Fruit fly (Drosophila melanogaster) whole organism, embryonic: ENCODE measurements around the gene Cp16.

Experiments
- Bdp1 ChIP-seq: fragments of 200-800 bp; sonication (Bioruptor generic); optimal IDR thresholded peaks from 3 replicates; lab custom pipeline; 2016; ENCODE audit warnings: missing biosample characterization, missing genetic modification characterization
- Bgb ChIP-seq: fragments of 200-800 bp; sonication (Bioruptor generic); IDR thresholded peaks from 2 replicates; pipeline ENCODE4 v1.3.6; 2022; ENCODE audit warnings: missing biosample characterization, missing genetic modification characterization; ENCODE audit not compliant: partially characterized antibody
- BtbVII ChIP-seq: fragments of 200-800 bp; sonication (Bioruptor generic); optimal IDR thresholded peaks from 3 replicates; lab custom pipeline; 2017; ENCODE audit warnings: missing biosample characterization, mild to moderate bottlenecking, missing genetic modification characterization
- Bteb2 ChIP-seq: fragments of 200-800 bp; sonication (Bioruptor generic); optimal IDR thresholded peaks from 2 replicates; lab custom pipeline; 2016; ENCODE audit warnings: missing biosample characterization, missing genetic modification characterization
- CG1024 ChIP-seq: fragments of 200-800 bp; sonication (Bioruptor generic); IDR thresholded peaks from 2 replicates; pipeline ENCODE4 v1.3.6; 2022; ENCODE audit warnings: missing biosample characterization, missing genetic modification characterization
- CG10462 ChIP-seq: fragments of 200-800 bp; sonication (Bioruptor generic); optimal IDR thresholded peaks from 2 replicates; lab custom pipeline; 2016; ENCODE audit warnings: missing biosample characterization, missing genetic modification characterization
- CG11093 ChIP-seq: fragments of 200-800 bp; sonication (Bioruptor generic); IDR thresholded peaks from 3 replicates; pipeline ENCODE4 v1.3.6; 2022; ENCODE audit warnings: missing biosample characterization, missing genetic modification characterization
- CG12391 ChIP-seq: fragments of 200-800 bp; sonication (Bioruptor generic); optimal IDR thresholded peaks from 3 replicates; lab custom pipeline; 2018; ENCODE audit warnings: missing biosample characterization, mild to moderate bottlenecking, missing genetic modification characterization, moderate library complexity
- CG14014 ChIP-seq: fragments of 200-800 bp; sonication (Bioruptor generic); IDR thresholded peaks from 2 replicates; pipeline ENCODE4 v1.3.6; 2022; ENCODE audit warnings: missing biosample characterization, missing genetic modification characterization
- CG15073 ChIP-seq: fragments of 200-800 bp; sonication (Bioruptor generic); optimal IDR thresholded peaks from 2 replicates; lab custom pipeline; 2016; ENCODE audit warnings: missing biosample characterization, missing genetic modification characterization
- CG15514 ChIP-seq: fragments of 200-800 bp; sonication (Bioruptor generic); optimal IDR thresholded peaks from 3 replicates; lab custom pipeline; 2017; ENCODE audit warnings: missing biosample characterization, missing genetic modification characterization, mild to moderate bottlenecking, moderate library complexity, missing genetic modification reagents
- CG17361 ChIP-seq: fragments of 200-800 bp; sonication (Bioruptor generic); IDR thresholded peaks from 3 replicates; pipeline ENCODE4 v1.3.6; 2022; ENCODE audit warnings: missing biosample characterization, missing genetic modification characterization
- CG17612 ChIP-seq: fragments of 200-800 bp; sonication (Bioruptor generic); IDR thresholded peaks from 2 replicates; pipeline ENCODE4 v1.3.6; 2022; ENCODE audit warnings: missing biosample characterization, missing genetic modification characterization
- CG1792 ChIP-seq: fragments of 200-800 bp; sonication (Bioruptor generic); optimal IDR thresholded peaks from 2 replicates; lab custom pipeline; 2016; ENCODE audit warnings: missing biosample characterization, missing genetic modification characterization
- CG32532 ChIP-seq: fragments of 200-800 bp; sonication (Bioruptor generic); IDR thresholded peaks from 2 replicates; pipeline ENCODE4 v1.3.6; 2022; ENCODE audit warnings: missing biosample characterization, missing genetic modification characterization
- CG34376 ChIP-seq: fragments of 200-800 bp; sonication (Bioruptor generic); optimal IDR thresholded peaks from 2 replicates; lab custom pipeline; 2018; ENCODE audit warnings: missing biosample characterization, mild to moderate bottlenecking, missing genetic modification characterization
- CG3995 ChIP-seq: fragments of 200-800 bp; sonication (Bioruptor generic); optimal IDR thresholded peaks from 3 replicates; lab custom pipeline; 2016; ENCODE audit warnings: missing biosample characterization, missing genetic modification characterization
- CG4707 ChIP-seq: fragments of 200-800 bp; sonication (Bioruptor generic); optimal IDR thresholded peaks from 2 replicates; lab custom pipeline; 2018; ENCODE audit warnings: missing biosample characterization, mild to moderate bottlenecking, missing genetic modification characterization, moderate library complexity
- CG6254 ChIP-seq: fragments of 200-800 bp; sonication (Bioruptor generic); optimal IDR thresholded peaks from 3 replicates; lab custom pipeline; 2017; ENCODE audit warnings: mild to moderate bottlenecking, missing biosample characterization, missing genetic modification reagents, missing genetic modification characterization
- CG6813 ChIP-seq: fragments of 200-800 bp; sonication (Bioruptor generic); optimal IDR thresholded peaks from 2 replicates; lab custom pipeline; 2017; ENCODE audit warnings: missing biosample characterization, missing genetic modification characterization, mild to moderate bottlenecking, moderate library complexity, missing genetic modification reagents
- CG7372 ChIP-seq: fragments of 200-800 bp; sonication (Bioruptor generic); IDR thresholded peaks from 2 replicates; pipeline ENCODE4 v1.3.6; 2022; ENCODE audit warnings: missing biosample characterization, missing genetic modification characterization
- CG7839 ChIP-seq: fragments of 200-800 bp; sonication (Bioruptor generic); optimal IDR thresholded peaks from 3 replicates; lab custom pipeline; 2018; ENCODE audit warnings: missing biosample characterization, mild to moderate bottlenecking, missing genetic modification characterization, moderate library complexity
- CG8388 ChIP-seq: fragments of 200-800 bp; sonication (Bioruptor generic); optimal IDR thresholded peaks from 2 replicates; lab custom pipeline; 2019; ENCODE audit warnings: missing biosample characterization, mild to moderate bottlenecking, missing genetic modification characterization, moderate library complexity
- Dll ChIP-seq: fragments of 200-800 bp; sonication (Bioruptor generic); IDR thresholded peaks from 4 replicates; pipeline ENCODE4 v1.3.6; 2022; ENCODE audit warnings: missing biosample characterization, missing genetic modification characterization; ENCODE audit not compliant: partially characterized antibody
- Drgx ChIP-seq: fragments of 200-800 bp; sonication (Bioruptor generic); IDR thresholded peaks from 2 replicates; pipeline ENCODE4 v1.3.6; 2022; ENCODE audit warnings: missing biosample characterization, missing genetic modification characterization
- E2f2 ChIP-seq: fragments of 200-800 bp; sonication (Bioruptor generic); IDR thresholded peaks from 2 replicates; pipeline ENCODE4 v1.3.6; 2022; ENCODE audit warnings: missing biosample characterization, missing genetic modification characterization
- Ets97D ChIP-seq: fragments of 200-800 bp; sonication (Bioruptor generic); optimal IDR thresholded peaks from 3 replicates; lab custom pipeline; 2016; ENCODE audit warnings: missing biosample characterization, missing genetic modification characterization
- Lpt ChIP-seq: fragments of >200 bp; optimal IDR thresholded peaks from 2 replicates; lab custom pipeline; 2018; ENCODE audit warnings: missing biosample characterization, missing genetic modification characterization
- Neu2 ChIP-seq: fragments of 200-800 bp; sonication (Bioruptor generic); optimal IDR thresholded peaks from 3 replicates; lab custom pipeline; 2016; ENCODE audit warnings: missing biosample characterization, missing genetic modification characterization, borderline replicate concordance
- NfI ChIP-seq: fragments of 200-800 bp; sonication (Bioruptor generic); optimal IDR thresholded peaks from 3 replicates; lab custom pipeline; 2018; ENCODE audit warnings: missing biosample characterization, mild to moderate bottlenecking, missing genetic modification characterization, moderate library complexity
- PHDP ChIP-seq: fragments of 200-800 bp; sonication (Bioruptor generic); optimal IDR thresholded peaks from 3 replicates; lab custom pipeline; 2018; ENCODE audit warnings: missing biosample characterization, mild to moderate bottlenecking, missing genetic modification characterization, moderate library complexity
- Poxn ChIP-seq: fragments of 200-800 bp; sonication (Bioruptor generic); IDR thresholded peaks from 2 replicates; pipeline ENCODE4 v1.3.6; 2022; ENCODE audit warnings: missing biosample characterization, missing genetic modification characterization
- Taf1 ChIP-seq: fragments of 200-800 bp; sonication (Bioruptor generic); IDR thresholded peaks from 2 replicates; pipeline ENCODE4 v1.3.6; 2022; ENCODE audit warnings: missing biosample characterization, missing genetic modification characterization
- aop ChIP-seq: fragments of 200-800 bp; sonication (Bioruptor generic); IDR thresholded peaks from 2 replicates; pipeline ENCODE4 v1.3.6; 2022; ENCODE audit warnings: missing biosample characterization, missing genetic modification characterization
- ase ChIP-seq: fragments of 200-800 bp; sonication (Bioruptor generic); IDR thresholded peaks from 3 replicates; pipeline ENCODE4 v1.3.6; 2022; ENCODE audit warnings: missing biosample characterization, missing genetic modification characterization
- cad ChIP-seq: fragments of >200 bp; optimal IDR thresholded peaks from 2 replicates; lab custom pipeline; 2017; ENCODE audit warnings: missing biosample characterization, missing genetic modification characterization
- chinmo ChIP-seq: fragments of 200-800 bp; sonication (Bioruptor generic); IDR thresholded peaks from 4 replicates; pipeline ENCODE4 v1.3.6; 2022; ENCODE audit warnings: missing biosample characterization, missing genetic modification characterization; ENCODE audit not compliant: partially characterized antibody
- cwo ChIP-seq: fragments of 200-800 bp; sonication (Bioruptor generic); optimal IDR thresholded peaks from 3 replicates; lab custom pipeline; 2017; ENCODE audit warnings: missing biosample characterization, missing genetic modification characterization, mild to moderate bottlenecking, moderate library complexity, missing genetic modification reagents
- ems ChIP-seq: fragments of 200-800 bp; sonication (Bioruptor generic); optimal IDR thresholded peaks from 3 replicates; lab custom pipeline; 2016; ENCODE audit warnings: missing biosample characterization, missing genetic modification characterization
- eve ChIP-seq, 2 experiments: fragments of >200 bp; optimal IDR thresholded peaks; 2 replicates each; lab custom pipeline; 2017; ENCODE audit warnings: missing biosample characterization in 2 of 2, missing genetic modification characterization in 2 of 2
- ewg ChIP-seq: fragments of 200-800 bp; sonication (Bioruptor generic); optimal IDR thresholded peaks from 3 replicates; lab custom pipeline; 2017; ENCODE audit warnings: mild to moderate bottlenecking, missing biosample characterization, missing genetic modification reagents, missing genetic modification characterization
- hb ChIP-seq: fragments of 200-800 bp; sonication (Bioruptor generic); IDR thresholded peaks from 3 replicates; pipeline ENCODE4 v1.3.6; 2022; ENCODE audit warnings: missing biosample characterization, missing genetic modification characterization; ENCODE audit not compliant: partially characterized antibody
- hth ChIP-seq: fragments of >200 bp; optimal IDR thresholded peaks from 2 replicates; lab custom pipeline; 2017; ENCODE audit warnings: inconsistent platforms
- jing ChIP-seq: fragments of 200-800 bp; sonication (Bioruptor generic); optimal IDR thresholded peaks from 2 replicates; lab custom pipeline; 2018; ENCODE audit warnings: missing biosample characterization, mild to moderate bottlenecking, missing genetic modification characterization
- lbe ChIP-seq: fragments of 200-800 bp; sonication (Bioruptor generic); optimal IDR thresholded peaks from 2 replicates; lab custom pipeline; 2016; ENCODE audit warnings: missing biosample characterization, mild to moderate bottlenecking, missing genetic modification characterization
- mam ChIP-seq: fragments of 200-800 bp; sonication (Bioruptor generic); optimal IDR thresholded peaks from 3 replicates; lab custom pipeline; 2016; ENCODE audit warnings: missing biosample characterization, missing genetic modification characterization
- phol ChIP-seq: fragments of 200-800 bp; sonication (Bioruptor generic); optimal IDR thresholded peaks from 3 replicates; lab custom pipeline; 2018; ENCODE audit warnings: missing biosample characterization, mild to moderate bottlenecking, missing genetic modification characterization, moderate library complexity
- ro ChIP-seq: fragments of 200-800 bp; sonication (Bioruptor generic); IDR thresholded peaks from 2 replicates; pipeline ENCODE4 v1.3.6; 2022; ENCODE audit warnings: missing biosample characterization, missing genetic modification characterization
- twi ChIP-seq: fragments of 200-800 bp; optimal IDR thresholded peaks from 2 replicates; lab custom pipeline; 2019; ENCODE audit warnings: missing biosample characterization, mild to moderate bottlenecking, missing genetic modification characterization, moderate library complexity
- wek ChIP-seq: fragments of 200-800 bp; sonication (Bioruptor generic); optimal IDR thresholded peaks from 3 replicates; lab custom pipeline; 2018; ENCODE audit warnings: missing biosample characterization, mild to moderate bottlenecking, missing genetic modification characterization, moderate library complexity
- z ChIP-seq: fragments of 200-800 bp; sonication (Bioruptor generic); IDR thresholded peaks from 3 replicates; pipeline ENCODE4 v1.3.6; 2022; ENCODE audit warnings: missing biosample characterization, missing genetic modification characterization

The Cp16 gene

DNA sequence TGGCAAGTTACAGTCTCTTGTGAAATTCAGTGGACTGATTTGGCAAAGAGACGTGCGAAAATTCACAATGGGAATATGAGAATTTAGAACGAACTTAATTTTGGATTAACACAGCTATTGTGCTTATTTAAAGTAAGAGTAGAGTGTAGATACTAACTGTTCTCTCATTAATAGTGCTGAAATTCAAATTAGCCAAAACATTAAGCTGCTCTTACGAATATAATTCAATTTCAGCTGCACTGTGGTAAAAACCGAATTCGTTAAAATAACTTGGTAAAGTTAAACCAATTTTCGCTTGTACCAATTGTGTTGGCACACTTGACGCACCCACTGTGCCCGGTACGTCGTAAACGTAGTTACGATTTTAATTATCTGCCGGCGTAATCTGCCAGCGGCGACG is 36.1 kb downstream of the Cp16 start (continued):
- no peak for TF ChIP-seq E2f2 (GFP tag; lab: Robert Waterston, UW)
- TF ChIP-seq jing = no peak
- no peak for TF ChIP-seq z (GFP tag; lab: Robert Waterston, UW)
- TF ChIP-seq Dll = no peak
- TF ChIP-seq CG10462 (GFP tag; lab: Kevin White, UChicago) = no peak
- TF ChIP-seq CG32532 (GFP tag; lab: Robert Waterston, UW) = no peak; the same call in 1 of the 2 replicates
- TF ChIP-seq eve (GFP tag; optimal IDR thresholded peaks at IDR 0.05; lab: Kevin White, UChicago) = peak in 1 of 2 experiments; percentile 50
- peak; percentile 8 for TF ChIP-seq CG34376 (GFP tag; lab: Kevin White, UChicago)
- peak; percentile 58 for TF ChIP-seq cwo (GFP tag; lab: Kevin White, UChicago)
- TF ChIP-seq CG7839 = peak; percentile 72
- TF ChIP-seq wek (GFP tag; lab: Kevin White, UChicago) = no peak
- TF ChIP-seq Neu2 (GFP tag; lab: Kevin White, UChicago) = no peak
- no peak for TF ChIP-seq CG1024 (GFP tag; lab: Robert Waterston, UW)
- TF ChIP-seq hb (GFP tag; lab: Robert Waterston, UW) = no peak
- TF ChIP-seq CG17361 = peak; percentile 45; the same call in 2 of the 3 replicates
- TF ChIP-seq CG8388 = peak; percentile 74
- TF ChIP-seq ro (GFP tag; lab: Robert Waterston, UW) = no peak
- TF ChIP-seq hth = no peak
- peak; percentile 12 for TF ChIP-seq phol (tag; lab: Kevin White, UChicago)
- no peak for TF ChIP-seq Taf1 (GFP tag; lab: Robert Waterston, UW)
- no peak for TF ChIP-seq Bteb2 (GFP tag; lab: Kevin White, UChicago)
- TF ChIP-seq ewg (GFP tag; lab: Kevin White, UChicago) = no peak
- TF ChIP-seq CG3995 (GFP tag; lab: Kevin White, UChicago) = no peak
- TF ChIP-seq Drgx (GFP tag; lab: Robert Waterston, UW) = peak; percentile 66
- no peak for TF ChIP-seq CG4707 (GFP tag; lab: Kevin White, UChicago)
- peak; percentile 5 for TF ChIP-seq ems (GFP tag; lab: Kevin White, UChicago)
- TF ChIP-seq mam = peak; percentile 47
- no peak for TF ChIP-seq CG6813 (GFP tag; lab: Kevin White, UChicago)
- no peak for TF ChIP-seq CG17612 (GFP tag; lab: Robert Waterston, UW)
- TF ChIP-seq CG7372 (GFP tag; lab: Robert Waterston, UW) = 0 out of 2 replicates have a peak, but pooled peaks have one; percentile 10
- TF ChIP-seq CG6254 (GFP tag; lab: Kevin White, UChicago) = no peak
- TF ChIP-seq PHDP (tag; lab: Kevin White, UChicago) = peak; percentile 59
- peak; percentile 38 for TF ChIP-seq NfI (GFP tag; lab: Kevin White, UChicago)
- peak; percentile 43 for TF ChIP-seq BtbVII
- TF ChIP-seq chinmo = no peak
- TF ChIP-seq CG12391 = peak; percentile 25
- TF ChIP-seq twi (tag; lab: Kevin White, UChicago) = no peak
- no peak for TF ChIP-seq Lpt (GFP tag; lab: Kevin White, UChicago)
- TF ChIP-seq ase (GFP tag; lab: Robert Waterston, UW) = no peak
- TF ChIP-seq Bgb (GFP tag; lab: Robert Waterston, UW) = no peak
- TF ChIP-seq aop (GFP tag; lab: Robert Waterston, UW) = no peak
- TF ChIP-seq cad (GFP tag; lab: Kevin White, UChicago) = no peak
- TF ChIP-seq CG15514 (GFP tag; lab: Kevin White, UChicago) = peak; percentile 27
- no peak for TF ChIP-seq Ets97D (GFP tag; lab: Kevin White, UChicago)
- peak; percentile 2 for TF ChIP-seq Bdp1 (GFP tag; lab: Kevin White, UChicago)
- 0 out of 2 replicates have a peak, but pooled peaks have one; percentile 36 for TF ChIP-seq Poxn (GFP tag; lab: Robert Waterston, UW)
- TF ChIP-seq CG15073 (GFP tag; lab: Kevin White, UChicago) = no peak
- no peak for TF ChIP-seq CG11093 (GFP tag; lab: Robert Waterston, UW)
- TF ChIP-seq CG1792 = no peak
- TF ChIP-seq lbe (GFP tag; lab: Kevin White, UChicago) = no peak
- TF ChIP-seq CG14014 (GFP tag; lab: Robert Waterston, UW) = no peak; the same call in 1 of the 2 replicates
